Worm (Caenorhabditis elegans) whole organism, late embryonic: ENCODE results near the gene F08C6.18.

Source experiments
- C38D4.7 ChIP-seq: fragments of 200-800 bp; sonication (Bioruptor generic); optimal IDR thresholded peaks from 2 replicates; lab custom pipeline; 2018; ENCODE audit warnings: mild to moderate bottlenecking, missing genetic modification characterization, moderate library complexity, missing compliant biosample characterization
- F13H6.1 ChIP-seq: sonication (generic microtip); optimal IDR thresholded peaks from 2 replicates; lab custom pipeline; 2016; ENCODE audit warnings: missing genetic modification characterization, missing compliant biosample characterization
- K02D7.2 ChIP-seq: sonication (generic microtip); optimal IDR thresholded peaks from 2 replicates; lab custom pipeline; 2017; ENCODE audit warnings: mild to moderate bottlenecking, missing genetic modification characterization, missing compliant biosample characterization
- ceh-14 ChIP-seq: sonication (generic microtip); optimal IDR thresholded peaks from 2 replicates; lab custom pipeline; 2016; ENCODE audit warnings: missing genotype, missing genetic modification characterization, missing compliant biosample characterization
- ceh-18 ChIP-seq: sonication (generic microtip); optimal IDR thresholded peaks from 2 replicates; lab custom pipeline; 2016; ENCODE audit warnings: missing genetic modification characterization, missing compliant biosample characterization
- ceh-22 ChIP-seq: sonication (generic microtip); optimal IDR thresholded peaks from 2 replicates; lab custom pipeline; 2017; ENCODE audit warnings: missing biosample characterization, missing genetic modification characterization
- ceh-24 ChIP-seq: sonication (generic microtip); optimal IDR thresholded peaks from 2 replicates; lab custom pipeline; 2016; ENCODE audit warnings: mild to moderate bottlenecking, missing genetic modification characterization, missing compliant biosample characterization
- ceh-34 ChIP-seq: sonication (generic microtip); optimal IDR thresholded peaks from 2 replicates; lab custom pipeline; 2016; ENCODE audit warnings: mild to moderate bottlenecking, missing genetic modification characterization, missing compliant biosample characterization
- ceh-45 ChIP-seq: fragments of 200-800 bp; sonication (Bioruptor generic); IDR thresholded peaks from 2 replicates; pipeline ENCODE4 v1.3.6; 2022; ENCODE audit warnings: missing genetic modification reagents, missing genetic modification characterization, missing compliant biosample characterization
- che-1 ChIP-seq: sonication (generic microtip); optimal IDR thresholded peaks from 2 replicates; lab custom pipeline; 2016; ENCODE audit warnings: mild to moderate bottlenecking, missing genetic modification characterization, missing compliant biosample characterization
- dmd-4 ChIP-seq: sonication (generic microtip); optimal IDR thresholded peaks from 2 replicates; lab custom pipeline; 2016; ENCODE audit warnings: borderline replicate concordance, missing genetic modification characterization, missing compliant biosample characterization
- elt-4 ChIP-seq: sonication (generic microtip); optimal IDR thresholded peaks from 2 replicates; lab custom pipeline; 2016; ENCODE audit warnings: missing genetic modification characterization, missing compliant biosample characterization
- ets-4 ChIP-seq: sonication (generic microtip); optimal IDR thresholded peaks from 2 replicates; lab custom pipeline; 2016; ENCODE audit warnings: missing genetic modification characterization, missing compliant biosample characterization
- eyg-1 ChIP-seq: sonication (generic microtip); optimal IDR thresholded peaks from 2 replicates; lab custom pipeline; 2016; ENCODE audit warnings: missing genotype, missing genetic modification characterization, missing compliant biosample characterization
- fax-1 ChIP-seq: sonication (generic microtip); optimal IDR thresholded peaks from 2 replicates; lab custom pipeline; 2016; ENCODE audit warnings: missing genotype, missing genetic modification characterization, missing compliant biosample characterization
- fkh-6 ChIP-seq: sonication (generic microtip); optimal IDR thresholded peaks from 2 replicates; lab custom pipeline; 2016; ENCODE audit warnings: missing genetic modification characterization, missing compliant biosample characterization
- gmeb-2 ChIP-seq: sonication (generic microtip); optimal IDR thresholded peaks from 2 replicates; lab custom pipeline; 2016; ENCODE audit warnings: missing genetic modification characterization, inconsistent platforms, missing compliant biosample characterization
- hlh-13 ChIP-seq: fragments of 200-800 bp; sonication (Bioruptor generic); optimal IDR thresholded peaks from 2 replicates; lab custom pipeline; 2018; ENCODE audit warnings: mild to moderate bottlenecking, missing genetic modification characterization, missing compliant biosample characterization
- hlh-30 ChIP-seq: sonication (generic microtip); optimal IDR thresholded peaks from 2 replicates; lab custom pipeline; 2017; ENCODE audit warnings: antibody characterized with exemption, missing genetic modification characterization, missing compliant biosample characterization; ENCODE audit not compliant: insufficient read depth
- hlh-8 ChIP-seq: sonication (generic microtip); optimal IDR thresholded peaks from 2 replicates; lab custom pipeline; 2016; ENCODE audit warnings: missing genotype, missing genetic modification characterization, missing compliant biosample characterization
- lim-6 ChIP-seq: sonication (generic microtip); optimal IDR thresholded peaks from 2 replicates; lab custom pipeline; 2016; ENCODE audit warnings: missing genetic modification characterization, missing compliant biosample characterization
- lin-11 ChIP-seq: fragments of 200-800 bp; sonication (Bioruptor generic); optimal IDR thresholded peaks from 2 replicates; lab custom pipeline; 2018; ENCODE audit warnings: mild to moderate bottlenecking, missing genetic modification characterization, missing compliant biosample characterization
- mec-3 ChIP-seq: sonication (generic microtip); optimal IDR thresholded peaks from 2 replicates; lab custom pipeline; 2016; ENCODE audit warnings: borderline replicate concordance, missing genetic modification characterization, missing compliant biosample characterization
- nfya-1 ChIP-seq: sonication (generic microtip); optimal IDR thresholded peaks from 2 replicates; lab custom pipeline; 2017; ENCODE audit warnings: missing genetic modification characterization, mild to moderate bottlenecking, missing compliant biosample characterization, antibody characterized with exemption, moderate library complexity
- pag-3 ChIP-seq: sonication (generic microtip); optimal IDR thresholded peaks from 2 replicates; lab custom pipeline; 2016; ENCODE audit warnings: missing compliant biosample characterization, missing genetic modification characterization, borderline replicate concordance
- pat-9 ChIP-seq: fragments of 200-800 bp; sonication (Bioruptor generic); optimal IDR thresholded peaks from 2 replicates; lab custom pipeline; 2018; ENCODE audit warnings: mild to moderate bottlenecking, missing genetic modification characterization, moderate library complexity, missing compliant biosample characterization
- pax-1 ChIP-seq: fragments of 150-350 bp; optimal IDR thresholded peaks from 2 replicates; lab custom pipeline; 2014; ENCODE audit warnings: missing biosample characterization, missing genetic modification characterization
- pha-4 ChIP-seq: fragments of 150-350 bp; optimal IDR thresholded peaks from 2 replicates; lab custom pipeline; 2018; ENCODE audit warnings: missing biosample characterization, missing genetic modification reagents, missing genetic modification characterization
- pqm-1 ChIP-seq: sonication (generic microtip); optimal IDR thresholded peaks from 2 replicates; lab custom pipeline; 2016; ENCODE audit warnings: missing genetic modification characterization, missing compliant biosample characterization
- rnt-1 ChIP-seq: sonication (generic microtip); optimal IDR thresholded peaks from 2 replicates; lab custom pipeline; 2016; ENCODE audit warnings: missing genetic modification characterization, missing compliant biosample characterization
- sdc-2 ChIP-seq: sonication (generic microtip); optimal IDR thresholded peaks from 2 replicates; lab custom pipeline; 2016; ENCODE audit warnings: missing genotype, missing genetic modification characterization, missing compliant biosample characterization
- sox-4 ChIP-seq: sonication (generic microtip); optimal IDR thresholded peaks from 2 replicates; lab custom pipeline; 2017; ENCODE audit warnings: mild to moderate bottlenecking, missing genetic modification characterization, inconsistent platforms, missing compliant biosample characterization
- tbx-7 ChIP-seq: sonication (generic microtip); optimal IDR thresholded peaks from 2 replicates; lab custom pipeline; 2016; ENCODE audit warnings: missing genotype, missing genetic modification characterization, missing compliant biosample characterization
- unc-3 ChIP-seq, 2 experiments: fragments of 200-800 bp in 1 of 2; sonication (Bioruptor generic) in 1 of 2; sonication (generic microtip) in 1 of 2; conservative IDR thresholded peaks in 1 of 2; optimal IDR thresholded peaks in 1 of 2; 2 replicates each; pipeline versions ENCODE4 v1.3.6 to Lab custom; 2016 to 2022; ENCODE audit warnings: missing compliant biosample characterization in 2 of 2, missing genetic modification characterization in 2 of 2, missing genetic modification reagents in 1 of 2
- unc-86 ChIP-seq: sonication (generic microtip); optimal IDR thresholded peaks from 2 replicates; lab custom pipeline; 2016; ENCODE audit warnings: missing genetic modification characterization, missing compliant biosample characterization
- zip-5 ChIP-seq: sonication (generic microtip); optimal IDR thresholded peaks from 2 replicates; lab custom pipeline; 2016; ENCODE audit warnings: missing genetic modification characterization, missing compliant biosample characterization
- ztf-16 ChIP-seq: sonication (generic microtip); optimal IDR thresholded peaks from 2 replicates; lab custom pipeline; 2017; ENCODE audit warnings: missing genetic modification characterization, missing compliant biosample characterization

F08C6.18 gene

ce11 chrX:7593931-7594544 is 20.6 kb upstream of the F08C6.18 start:
- no peak for TF ChIP-seq sox-4 (tag; lab: Kevin White, UChicago)
- TF ChIP-seq elt-4 (tag; lab: Kevin White, UChicago) = no peak
- TF ChIP-seq ceh-18 (tag; lab: Kevin White, UChicago) = no peak
- no peak for TF ChIP-seq unc-3 (GFP tag; conservative IDR thresholded peaks at IDR 0.05; lab: Robert Waterston, UW)
- TF ChIP-seq unc-3 (tag; optimal IDR thresholded peaks at IDR 0.05; lab: Kevin White, UChicago) = no peak
- TF ChIP-seq ceh-34 (tag; lab: Kevin White, UChicago) = no peak
- TF ChIP-seq ceh-22 = no peak
- TF ChIP-seq K02D7.2 (tag; lab: Kevin White, UChicago) = no peak
- no peak for TF ChIP-seq fkh-6 (tag; lab: Kevin White, UChicago)
- no peak for TF ChIP-seq pqm-1 (tag; lab: Kevin White, UChicago)
- no peak for TF ChIP-seq pha-4 (tag; lab: Kevin White, UChicago)
- TF ChIP-seq hlh-30 (tag; lab: Kevin White, UChicago) = no peak
- no peak for TF ChIP-seq nfya-1 (tag; lab: Kevin White, UChicago)
- TF ChIP-seq tbx-7 (tag; lab: Kevin White, UChicago) = no peak
- no peak for TF ChIP-seq dmd-4
- TF ChIP-seq unc-86 (tag; lab: Kevin White, UChicago) = no peak
- TF ChIP-seq lin-11 (tag; lab: Kevin White, UChicago) = no peak
- TF ChIP-seq sdc-2 (tag; lab: Kevin White, UChicago) = no peak

ce11 chrX:7590756-7591155 is 17.3 kb upstream of the F08C6.18 start:
- TF ChIP-seq C38D4.7 (no peak), hlh-13 (GFP tag; lab: Kevin White, UChicago) (no peak), fax-1 (tag; lab: Kevin White, UChicago) (no peak), ets-4 (tag; lab: Kevin White, UChicago) (no peak), ceh-14 (tag; lab: Kevin White, UChicago) (no peak), elt-4 (tag; lab: Kevin White, UChicago) (no peak), rnt-1 (tag; lab: Kevin White, UChicago) (no peak), pax-1 (no peak), sox-4 (tag; lab: Kevin White, UChicago) (no peak), ceh-34 (tag; lab: Kevin White, UChicago) (no peak), hlh-30 (tag; lab: Kevin White, UChicago) (no peak), ztf-16 (tag; lab: Kevin White, UChicago) (no peak), unc-3 (GFP tag; conservative IDR thresholded peaks at IDR 0.05; lab: Robert Waterston, UW) (no peak), unc-3 (tag; optimal IDR thresholded peaks at IDR 0.05; lab: Kevin White, UChicago) (no peak), che-1 (no peak)

- TF ChIP-seq gmeb-2 (no peak), F13H6.1 (tag; lab: Kevin White, UChicago) (no peak), pat-9 (tag; lab: Kevin White, UChicago) (no peak), ztf-16 (tag; lab: Kevin White, UChicago) (no peak), hlh-8 (tag; lab: Kevin White, UChicago) (no peak), ceh-24 (tag; lab: Kevin White, UChicago) (no peak), che-1 (no peak), eyg-1 (tag; lab: Kevin White, UChicago) (no peak), K02D7.2 (tag; lab: Kevin White, UChicago) (no peak), mec-3 (tag; lab: Kevin White, UChicago) (no peak), hlh-13 (GFP tag; lab: Kevin White, UChicago) (no peak), zip-5 (tag; lab: Kevin White, UChicago) (no peak), ceh-34 (tag; lab: Kevin White, UChicago) (no peak), lim-6 (no peak), elt-4 (tag; lab: Kevin White, UChicago) (no peak), pag-3 (no peak), ceh-45 (GFP tag; lab: Robert Waterston, UW) (no peak), ceh-22 (no peak)
These were observed 14.4 kb upstream of the F08C6.18 start for ce11 chrX:7587741-7588235.
